Fruit fly (Drosophila melanogaster) whole organism, prepupa: ENCODE results near the gene mas.

Experiments used
- Blimp-1 ChIP-seq: fragments of 200-800 bp; sonication (Bioruptor generic); optimal IDR thresholded peaks from 3 replicates; lab custom pipeline; 2017; ENCODE audit warnings: missing biosample characterization, missing genetic modification characterization, mild to moderate bottlenecking, moderate library complexity, missing genetic modification reagents
- CG10631 ChIP-seq: fragments of 200-800 bp; sonication (Bioruptor generic); optimal IDR thresholded peaks from 2 replicates; lab custom pipeline; 2016; ENCODE audit warnings: missing biosample characterization, missing genetic modification characterization
- CG10669 ChIP-seq: fragments of 200-800 bp; sonication (Bioruptor generic); optimal IDR thresholded peaks from 3 replicates; lab custom pipeline; 2018; ENCODE audit warnings: missing biosample characterization, mild to moderate bottlenecking, missing genetic modification characterization, moderate library complexity
- CG11294 ChIP-seq: fragments of 200-800 bp; sonication (Bioruptor generic); IDR thresholded peaks from 2 replicates; pipeline ENCODE4 v1.3.6; 2022; ENCODE audit warnings: missing biosample characterization, missing genetic modification characterization
- CG11902 ChIP-seq: fragments of 200-800 bp; sonication (Bioruptor generic); optimal IDR thresholded peaks from 3 replicates; lab custom pipeline; 2016; ENCODE audit warnings: missing biosample characterization, missing genetic modification characterization
- CG15336 ChIP-seq: fragments of 200-800 bp; sonication (Bioruptor generic); IDR thresholded peaks from 2 replicates; pipeline ENCODE4 v1.3.6; 2022; ENCODE audit warnings: missing biosample characterization, missing genetic modification characterization
- CG16779 ChIP-seq: fragments of 200-800 bp; sonication (Bioruptor generic); optimal IDR thresholded peaks from 3 replicates; lab custom pipeline; 2017; ENCODE audit warnings: missing biosample characterization, mild to moderate bottlenecking, missing genetic modification characterization
- CG32006 ChIP-seq: fragments of 200-800 bp; sonication (Bioruptor generic); optimal IDR thresholded peaks from 3 replicates; lab custom pipeline; 2017; ENCODE audit warnings: missing biosample characterization, mild to moderate bottlenecking, missing genetic modification characterization
- CG34406 ChIP-seq: fragments of 200-800 bp; sonication (Bioruptor generic); optimal IDR thresholded peaks from 3 replicates; lab custom pipeline; 2016; ENCODE audit warnings: missing biosample characterization, missing genetic modification characterization
- CG3919 ChIP-seq: fragments of 200-800 bp; sonication (Bioruptor generic); optimal IDR thresholded peaks from 3 replicates; lab custom pipeline; 2016; ENCODE audit warnings: missing biosample characterization, missing genetic modification characterization
- CG4318 ChIP-seq: fragments of 200-800 bp; sonication (Bioruptor generic); optimal IDR thresholded peaks from 3 replicates; lab custom pipeline; 2017; ENCODE audit warnings: missing biosample characterization, mild to moderate bottlenecking, missing genetic modification characterization
- CG6276 ChIP-seq: fragments of 200-800 bp; sonication (Bioruptor generic); optimal IDR thresholded peaks from 2 replicates; lab custom pipeline; 2017; ENCODE audit warnings: missing biosample characterization, mild to moderate bottlenecking, missing genetic modification characterization
- CG6792 ChIP-seq: fragments of 200-800 bp; sonication (Bioruptor generic); optimal IDR thresholded peaks from 3 replicates; lab custom pipeline; 2016; ENCODE audit warnings: missing biosample characterization, missing genetic modification characterization
- CG6854 ChIP-seq: fragments of 200-800 bp; sonication (Bioruptor generic); optimal IDR thresholded peaks from 2 replicates; lab custom pipeline; 2017; ENCODE audit warnings: missing biosample characterization, mild to moderate bottlenecking, missing genetic modification characterization
- CG7368 ChIP-seq: fragments of 200-800 bp; sonication (Bioruptor generic); optimal IDR thresholded peaks from 3 replicates; lab custom pipeline; 2016; ENCODE audit warnings: missing biosample characterization, missing genetic modification characterization
- CG8119 ChIP-seq: fragments of 200-800 bp; sonication (Bioruptor generic); IDR thresholded peaks from 3 replicates; pipeline ENCODE4 v1.3.6; 2022; ENCODE audit warnings: missing biosample characterization, missing genetic modification characterization
- CG8632 ChIP-seq: fragments of 200-800 bp; sonication (Bioruptor generic); optimal IDR thresholded peaks from 3 replicates; lab custom pipeline; 2016; ENCODE audit warnings: missing biosample characterization, missing genetic modification characterization
- Ets21C ChIP-seq: fragments of 200-800 bp; sonication (Bioruptor generic); optimal IDR thresholded peaks from 3 replicates; lab custom pipeline; 2016; ENCODE audit warnings: missing biosample characterization, missing genetic modification characterization
- Gug ChIP-seq: fragments of 200-800 bp; sonication (Bioruptor generic); IDR thresholded peaks from 2 replicates; pipeline ENCODE4 v1.3.6; 2022; ENCODE audit warnings: missing biosample characterization, missing genetic modification characterization
- Hr4 ChIP-seq: fragments of 200-800 bp; sonication (Bioruptor generic); optimal IDR thresholded peaks from 3 replicates; lab custom pipeline; 2016; ENCODE audit warnings: missing biosample characterization, missing genetic modification characterization
- Lpt ChIP-seq: fragments of 200-800 bp; sonication (Bioruptor generic); optimal IDR thresholded peaks from 3 replicates; lab custom pipeline; 2016; ENCODE audit warnings: missing biosample characterization, missing genetic modification characterization
- OdsH ChIP-seq: fragments of 200-800 bp; sonication (Bioruptor generic); optimal IDR thresholded peaks from 3 replicates; lab custom pipeline; 2016; ENCODE audit warnings: missing biosample characterization, missing genetic modification characterization
- Smox ChIP-seq: fragments of 200-800 bp; sonication (Bioruptor generic); optimal IDR thresholded peaks from 3 replicates; lab custom pipeline; 2016; ENCODE audit warnings: missing biosample characterization, missing genetic modification characterization
- Sox14 ChIP-seq: fragments of 200-800 bp; sonication (Bioruptor generic); optimal IDR thresholded peaks from 3 replicates; lab custom pipeline; 2016; ENCODE audit warnings: missing biosample characterization, missing genetic modification characterization
- Sox15 ChIP-seq: fragments of 200-800 bp; sonication (Bioruptor generic); optimal IDR thresholded peaks from 3 replicates; lab custom pipeline; 2016; ENCODE audit warnings: missing biosample characterization, missing genetic modification characterization
- achi ChIP-seq: fragments of 200-800 bp; sonication (Bioruptor generic); optimal IDR thresholded peaks from 3 replicates; lab custom pipeline; 2016; ENCODE audit warnings: missing biosample characterization, missing genetic modification characterization
- acj6 ChIP-seq: fragments of 200-800 bp; sonication (Bioruptor generic); optimal IDR thresholded peaks from 3 replicates; lab custom pipeline; 2016; ENCODE audit warnings: missing biosample characterization, missing genetic modification characterization
- dac ChIP-seq: fragments of 200-800 bp; sonication (Bioruptor generic); optimal IDR thresholded peaks from 2 replicates; lab custom pipeline; 2017; ENCODE audit warnings: missing biosample characterization, mild to moderate bottlenecking, missing genetic modification characterization
- esn ChIP-seq: fragments of 200-800 bp; sonication (Bioruptor generic); optimal IDR thresholded peaks from 2 replicates; lab custom pipeline; 2016; ENCODE audit warnings: missing biosample characterization, mild to moderate bottlenecking, missing genetic modification characterization, moderate library complexity
- fd85E ChIP-seq: fragments of 200-800 bp; sonication (Bioruptor generic); optimal IDR thresholded peaks from 3 replicates; lab custom pipeline; 2016; ENCODE audit warnings: missing biosample characterization, missing genetic modification characterization
- fkh ChIP-seq: fragments of 200-800 bp; sonication (Bioruptor generic); optimal IDR thresholded peaks from 3 replicates; lab custom pipeline; 2017; ENCODE audit warnings: missing biosample characterization, mild to moderate bottlenecking, missing genetic modification characterization, moderate library complexity
- net ChIP-seq: fragments of 200-800 bp; sonication (Bioruptor generic); optimal IDR thresholded peaks from 3 replicates; lab custom pipeline; 2016; ENCODE audit warnings: missing biosample characterization, missing genetic modification characterization
- salr ChIP-seq, 2 experiments: fragments of 200-800 bp; sonication (Bioruptor generic); optimal IDR thresholded peaks; 3 replicates each; lab custom pipeline; 2016 to 2018; ENCODE audit warnings: missing biosample characterization in 2 of 2, missing genetic modification characterization in 2 of 2, mild to moderate bottlenecking in 1 of 2
- ss ChIP-seq, 2 experiments: fragments of 200-800 bp; sonication (Bioruptor generic); optimal IDR thresholded peaks; 2 replicates in 1 of 2; 3 replicates in 1 of 2; lab custom pipeline; 2017 to 2018; ENCODE audit warnings: mild to moderate bottlenecking in 2 of 2, missing biosample characterization in 2 of 2, missing genetic modification characterization in 2 of 2, moderate library complexity in 1 of 2
- svp ChIP-seq: fragments of 200-800 bp; sonication (Bioruptor generic); peaks from one replicate; lab custom pipeline; 2016; ENCODE audit warnings: missing biosample characterization, missing genetic modification characterization
- topi ChIP-seq: fragments of 200-800 bp; sonication (Bioruptor generic); optimal IDR thresholded peaks from 3 replicates; lab custom pipeline; 2016; ENCODE audit warnings: missing biosample characterization, missing genetic modification characterization
- vri ChIP-seq: fragments of 200-800 bp; sonication (Bioruptor generic); optimal IDR thresholded peaks from 3 replicates; lab custom pipeline; 2016; ENCODE audit warnings: missing biosample characterization, mild to moderate bottlenecking, missing genetic modification characterization

mas gene

dm6 chr3L:4133724-4134678 is 33.3 kb downstream of the mas start, which contains the start of gene ens:
Gene ens, minus strand, starts transcription at chr3L:4134550.
- TF ChIP-seq Ets21C (GFP tag; lab: Kevin White, UChicago) (no peak), CG8119 (peak; percentile 73), CG6854 (GFP tag; lab: Kevin White, UChicago) (peak; percentile 60), CG15336 (peak; percentile 9; the same call in 1 of the 2 replicates), esn (GFP tag; lab: Kevin White, UChicago) (peak; percentile 23), svp (GFP tag; lab: Kevin White, UChicago) (peak; percentile 74), dac (GFP tag; lab: Kevin White, UChicago) (no peak)

- TF ChIP-seq svp (GFP tag; lab: Kevin White, UChicago) (peak; percentile 55), Sox14 (no peak), OdsH (no peak), CG11902 (GFP tag; lab: Kevin White, UChicago) (no peak), vri (peak; percentile 94), Smox (GFP tag; lab: Kevin White, UChicago) (no peak), CG7368 (no peak)
These were observed 34.7 kb downstream of the mas start for dm6 chr3L:4132585-4132984.

- TF ChIP-seq svp (GFP tag; lab: Kevin White, UChicago) (peak; percentile 58), fkh (GFP tag; lab: Kevin White, UChicago) (peak; percentile 61), CG10669 (GFP tag; lab: Kevin White, UChicago) (no peak), CG6792 (GFP tag; lab: Kevin White, UChicago) (no peak)
These were observed 36.5 kb downstream of the mas start for dm6 chr3L:4130743-4131142.

dm6 chr3L:4128579-4128978 is 38.7 kb downstream of the mas start:
- TF ChIP-seq CG3919 (GFP tag; lab: Kevin White, UChicago) (no peak), CG6276 (GFP tag; lab: Kevin White, UChicago) (no peak), CG6854 (GFP tag; lab: Kevin White, UChicago) (no peak)

dm6 chr3L:4125709-4126108 is 41.6 kb downstream of the mas start:
- no peak for TF ChIP-seq achi (GFP tag; lab: Kevin White, UChicago)
- no peak for TF ChIP-seq CG32006 (GFP tag; lab: Kevin White, UChicago)
- TF ChIP-seq vri = no peak
- no peak for TF ChIP-seq fd85E (GFP tag; lab: Kevin White, UChicago)
- TF ChIP-seq CG10669 (GFP tag; lab: Kevin White, UChicago) = no peak
- no peak for TF ChIP-seq CG15336
- TF ChIP-seq Sox15 (GFP tag; lab: Kevin White, UChicago) = no peak
- TF ChIP-seq Blimp-1 (GFP tag; lab: Kevin White, UChicago) = no peak
- TF ChIP-seq OdsH = no peak

- TF ChIP-seq Blimp-1 (GFP tag; lab: Kevin White, UChicago) (no peak), acj6 (GFP tag; lab: Kevin White, UChicago) (no peak), Sox14 (no peak), CG32006 (GFP tag; lab: Kevin White, UChicago) (no peak), fkh (GFP tag; lab: Kevin White, UChicago) (peak; percentile 1), CG10631 (no peak), Sox15 (GFP tag; lab: Kevin White, UChicago) (no peak), CG6792 (GFP tag; lab: Kevin White, UChicago) (peak; percentile 47), vri (peak; percentile 98), Smox (GFP tag; lab: Kevin White, UChicago) (no peak), ss (GFP tag; optimal IDR thresholded peaks at IDR 0.05; lab: Kevin White, UChicago) (no peak), salr (GFP tag; optimal IDR thresholded peaks at IDR 0.05; lab: Kevin White, UChicago) (no peak), topi (GFP tag; lab: Kevin White, UChicago) (peak; percentile 45), Lpt (peak; percentile 45), CG8119 (0 out of 3 replicates have a peak, but pooled peaks have one; percentile 30), CG4318 (GFP tag; lab: Kevin White, UChicago) (no peak), CG16779 (tag; lab: Kevin White, UChicago) (peak; percentile 54), Gug (GFP tag; lab: Robert Waterston, UW) (no peak), CG6276 (GFP tag; lab: Kevin White, UChicago) (no peak), Hr4 (GFP tag; lab: Kevin White, UChicago) (peak; percentile 21), CG34406 (GFP tag; lab: Kevin White, UChicago) (no peak), CG6854 (GFP tag; lab: Kevin White, UChicago) (peak; percentile 76), CG11902 (GFP tag; lab: Kevin White, UChicago) (no peak), CG11294 (GFP tag; lab: Robert Waterston, UW) (0 out of 2 replicates have a peak, but pooled peaks have one; percentile 13), CG8632 (GFP tag; lab: Kevin White, UChicago) (no peak), net (GFP tag; lab: Kevin White, UChicago) (no peak)
These were observed 45.0 kb downstream of the mas start, which contains the start of gene Chd64 for dm6 chr3L:4122185-4122767. Gene Chd64, minus strand, starts transcription at chr3L:4122388.
